Fruit fly (Drosophila melanogaster) whole organism, wandering third instar larva: ENCODE data around the gene CG33635.

Experiments
- Dfd ChIP-seq: fragments of >200 bp; optimal IDR thresholded peaks from 2 replicates; lab custom pipeline; 2017; ENCODE audit warnings: missing biosample characterization, missing genetic modification characterization
- Hr78 ChIP-seq: fragments of >200 bp; optimal IDR thresholded peaks from 2 replicates; lab custom pipeline; 2017; ENCODE audit warnings: missing biosample characterization, missing genetic modification characterization
- dsf ChIP-seq: sonication (Bioruptor generic); optimal IDR thresholded peaks from 2 replicates; lab custom pipeline; 2016; ENCODE audit warnings: missing biosample characterization, missing genetic modification characterization, borderline replicate concordance
- ey ChIP-seq: fragments of 200-800 bp; sonication (Bioruptor generic); optimal IDR thresholded peaks from 2 replicates; lab custom pipeline; 2016; ENCODE audit warnings: missing biosample characterization, missing genetic modification characterization
- jim ChIP-seq: fragments of 175-275, 200-325 bp; sonication (Bioruptor generic); optimal IDR thresholded peaks from 2 replicates; lab custom pipeline; 2016; ENCODE audit warnings: missing biosample characterization, mild to moderate bottlenecking, missing genetic modification characterization

- TF ChIP-seq ey (GFP tag; lab: Kevin White, UChicago), result no peak
- no peak for TF ChIP-seq dsf (GFP tag; lab: Kevin White, UChicago)
- TF ChIP-seq Hr78 (GFP tag; lab: Kevin White, UChicago), result no peak
- no peak for TF ChIP-seq jim (GFP tag; lab: Kevin White, UChicago)
- no peak for TF ChIP-seq Dfd
These were observed 23.7 kb downstream of the CG33635 start for dm6 chr2L:134563-135382.
